Fruit fly (Drosophila melanogaster): Measurements from ENCODE around the gene cert.

DNA sequence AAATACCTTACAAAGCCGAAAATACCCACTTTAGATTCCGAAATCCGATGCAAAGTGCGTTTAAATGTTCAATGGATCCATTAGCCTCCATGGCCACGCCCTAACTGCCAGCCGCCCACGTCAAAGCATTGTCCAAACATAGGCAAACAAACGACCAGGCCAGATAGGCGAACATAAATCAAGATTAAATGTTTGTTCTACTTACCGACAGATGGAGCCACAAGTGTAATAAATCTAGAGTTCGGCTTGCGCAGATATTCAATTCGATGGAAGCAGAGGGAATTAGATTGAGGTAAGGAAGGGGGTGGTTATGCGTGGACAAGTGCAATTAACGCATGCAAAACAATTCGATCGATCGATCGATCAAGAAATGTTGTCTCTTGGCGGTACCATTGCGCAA lies 34.1 kb upstream of the cert start:
- TF ChIP-seq Myc (optimal IDR thresholded peaks at IDR 0.05) = no peak
- no peak for TF ChIP-seq h (optimal IDR thresholded peaks at IDR 0.05)
- no peak for TF ChIP-seq ttk (optimal IDR thresholded peaks at IDR 0.05)
- TF ChIP-seq Sin3A (optimal IDR thresholded peaks at IDR 0.05) = no peak
- TF ChIP-seq psq (optimal IDR thresholded peaks at IDR 0.05) = no peak
